Worm (Caenorhabditis elegans): ENCODE data around the gene C04G6.4.

DNA sequence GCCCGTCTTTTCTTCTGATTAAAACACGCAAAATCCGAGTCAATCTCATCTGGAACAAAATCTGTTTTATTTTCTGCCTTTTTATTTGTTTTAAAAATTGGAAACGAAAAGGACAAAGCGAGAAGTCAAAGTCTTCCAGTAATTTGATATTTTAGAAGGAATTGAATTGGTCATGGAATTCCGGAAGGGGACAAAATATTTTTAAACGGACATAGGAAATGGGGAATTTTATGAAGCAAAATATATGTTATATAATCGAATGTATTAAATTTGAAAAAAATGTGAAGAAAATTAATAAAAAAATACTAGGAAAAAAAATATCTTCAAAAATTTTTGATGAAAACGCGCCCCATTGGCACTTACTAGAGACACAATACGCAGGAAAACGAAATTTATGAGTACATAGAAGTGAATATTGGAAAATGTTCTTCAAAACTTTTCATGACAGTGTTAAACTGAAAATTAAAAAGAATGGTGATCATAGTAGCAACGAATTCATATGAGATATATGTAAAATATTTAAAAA, 42.5 kb downstream of the C04G6.4 start, which contains the start of gene F33G12.7:
- no peak for TF ChIP-seq nhr-237 (tag; optimal IDR thresholded peaks at IDR 0.05)
- no peak for TF ChIP-seq blmp-1 (tag; optimal IDR thresholded peaks at IDR 0.05)
- TF ChIP-seq lsy-2 (tag; optimal IDR thresholded peaks at IDR 0.05) = peak; percentile 29
- TF ChIP-seq hlh-1 (tag; optimal IDR thresholded peaks at IDR 0.05) = no peak
- TF ChIP-seq ztf-11 (tag; optimal IDR thresholded peaks at IDR 0.05) = no peak
- no peak for TF ChIP-seq nhr-76 (tag; optimal IDR thresholded peaks at IDR 0.05)
- TF ChIP-seq snpc-4 (tag; optimal IDR thresholded peaks at IDR 0.05) = no peak
- TF ChIP-seq mab-5 (tag; optimal IDR thresholded peaks at IDR 0.05) = no peak
- no peak for TF ChIP-seq pha-4 (tag; optimal IDR thresholded peaks at IDR 0.05)
- TF ChIP-seq elt-1 (tag; optimal IDR thresholded peaks at IDR 0.05; ENCODE audit: borderline replicate concordance, insufficient read depth) = no peak
- TF ChIP-seq nhr-28 (tag; optimal IDR thresholded peaks at IDR 0.05) = no peak
- TF ChIP-seq mep-1 (tag; optimal IDR thresholded peaks at IDR 0.05) = no peak
- TF ChIP-seq tbx-8 (GFP tag; optimal IDR thresholded peaks at IDR 0.05) = no peak
- no peak for TF ChIP-seq elt-3 (tag; optimal IDR thresholded peaks at IDR 0.05)

All from whole organism, mixed stage, embryonic.